Fruit fly (Drosophila melanogaster) Kc167 (cell line): ENCODE data around the gene Fdx1.

ENCODE experiments used
- h ChIP-seq: fragments of >200 bp; optimal IDR thresholded peaks from 3 replicates; lab custom pipeline; 2018; ENCODE audit warnings: missing external identifiers
- insv ChIP-seq: fragments of >200 bp; optimal IDR thresholded peaks from 3 replicates; lab custom pipeline; 2018; ENCODE audit warnings: missing external identifiers
- psq ChIP-seq: fragments of >200 bp; optimal IDR thresholded peaks from 2 replicates; lab custom pipeline; 2017; ENCODE audit warnings: missing external identifiers

DNA sequence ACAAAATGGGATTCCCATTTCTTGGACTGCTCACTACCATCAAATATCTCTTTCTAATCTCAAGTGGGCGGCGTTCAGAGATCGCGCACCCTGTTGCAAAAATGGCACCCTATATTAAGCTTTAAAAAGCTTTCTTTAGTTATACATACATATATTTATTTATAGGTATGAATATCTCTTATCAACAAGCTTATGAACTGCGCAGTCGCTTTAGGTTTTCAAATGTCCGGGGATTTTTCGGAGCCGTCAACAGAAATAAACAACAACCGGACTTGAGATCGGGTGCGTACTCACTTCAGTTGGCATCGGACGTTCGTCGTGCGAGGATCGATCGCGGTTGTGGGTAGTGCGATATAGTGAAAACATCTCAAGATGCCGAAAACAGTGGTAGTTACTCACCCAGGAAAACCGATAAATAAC, 21.7 kb downstream of the Fdx1 start, which contains the start of gene PGRP-LF:
- no peak for TF ChIP-seq h
- TF ChIP-seq insv (lab: Kevin White, UChicago) = no peak
- no peak for TF ChIP-seq psq (lab: Kevin White, UChicago)
